Worm (Caenorhabditis elegans) whole organism, early embryonic: ENCODE results near the gene C11D2.7.

ENCODE experiments used
- ama-1 ChIP-seq: fragments of 150-350 bp; optimal IDR thresholded peaks from 2 replicates; lab custom pipeline; 2014
- ceh-13 ChIP-seq: fragments of 200-800 bp; sonication (Bioruptor generic); optimal IDR thresholded peaks from 2 replicates; lab custom pipeline; 2018; ENCODE audit warnings: mild to moderate bottlenecking, missing genetic modification characterization, missing compliant biosample characterization
- ceh-36 ChIP-seq: sonication (generic microtip); optimal IDR thresholded peaks from 2 replicates; lab custom pipeline; 2016; ENCODE audit warnings: missing genetic modification characterization, inconsistent platforms, missing compliant biosample characterization
- ets-7 ChIP-seq: sonication (generic microtip); optimal IDR thresholded peaks from 2 replicates; lab custom pipeline; 2016; ENCODE audit warnings: missing genotype, missing genetic modification characterization, missing compliant biosample characterization
- flt-1 ChIP-seq: fragments of 200-800 bp; sonication (Bioruptor generic); IDR thresholded peaks from 2 replicates; pipeline ENCODE4 v1.3.6; 2022; ENCODE audit warnings: missing genetic modification characterization, missing compliant biosample characterization
- hmbx-1 ChIP-seq: sonication (generic microtip); optimal IDR thresholded peaks from 2 replicates; lab custom pipeline; 2016; ENCODE audit warnings: mild to moderate bottlenecking, missing genetic modification characterization, missing compliant biosample characterization
- hmg-4 ChIP-seq: fragments of 200-800 bp; sonication (Bioruptor generic); optimal IDR thresholded peaks from 2 replicates; lab custom pipeline; 2018; ENCODE audit warnings: mild to moderate bottlenecking, missing genetic modification characterization, missing compliant biosample characterization
- hnd-1 ChIP-seq: sonication (generic microtip); optimal IDR thresholded peaks from 2 replicates; lab custom pipeline; 2016; ENCODE audit warnings: missing genetic modification characterization, missing compliant biosample characterization
- sea-1 ChIP-seq: fragments of 200-800 bp; sonication (Bioruptor generic); conservative IDR thresholded peaks from 2 replicates; pipeline ENCODE4 v1.3.6; 2022; ENCODE audit warnings: missing genetic modification characterization, missing compliant biosample characterization
- tbx-11 ChIP-seq: fragments of 200-800 bp; sonication (Bioruptor generic); IDR thresholded peaks from 2 replicates; pipeline ENCODE4 v1.3.6; 2022; ENCODE audit warnings: missing genetic modification characterization, missing compliant biosample characterization
- tra-4 ChIP-seq: sonication (generic microtip); optimal IDR thresholded peaks from 2 replicates; lab custom pipeline; 2017; ENCODE audit warnings: missing genetic modification characterization, missing compliant biosample characterization

- TF ChIP-seq ceh-13 (GFP tag; lab: Kevin White, UChicago) (no peak), tra-4 (tag; lab: Kevin White, UChicago) (no peak), ama-1 (lab: Kevin White, UChicago) (no peak), flt-1 (GFP tag; lab: Robert Waterston, UW) (no peak), ets-7 (tag; lab: Kevin White, UChicago) (no peak), ceh-36 (tag; lab: Kevin White, UChicago) (no peak), sea-1 (GFP tag; lab: Robert Waterston, UW) (no peak), tbx-11 (GFP tag; lab: Robert Waterston, UW) (no peak), hnd-1 (no peak), hmg-4 (no peak), hmbx-1 (tag; lab: Kevin White, UChicago) (no peak)
These were observed 24.8 kb downstream of the C11D2.7 start for ce11 chrIV:6130437-6130836.
